Worm (Caenorhabditis elegans): ENCODE data around the gene gly-12.

DNA sequence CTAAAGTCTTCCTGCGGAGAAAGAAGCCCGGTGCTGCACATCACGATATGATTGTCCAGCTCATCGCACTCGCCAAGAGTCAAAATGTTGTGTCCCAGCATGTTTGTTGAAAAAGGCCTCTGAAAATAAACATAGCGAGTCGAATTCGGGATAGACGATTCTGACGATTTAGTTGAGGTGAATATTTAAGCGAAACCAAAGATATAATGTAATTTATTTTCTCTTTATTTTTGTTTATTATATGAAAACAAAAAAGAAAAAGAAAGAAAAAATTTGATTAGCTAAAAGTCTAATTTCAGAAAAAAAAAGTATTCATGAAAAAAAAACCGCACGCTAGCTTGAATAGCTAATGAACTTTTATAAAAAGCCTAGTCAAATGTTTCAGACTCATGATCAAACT, 47.0 kb downstream of the gly-12 start, which contains the start of gene ceh-14:
- TF ChIP-seq unc-39 (tag; optimal IDR thresholded peaks at IDR 0.05) (no peak), peb-1 (tag; optimal IDR thresholded peaks at IDR 0.05) (no peak), sma-3 (GFP tag; optimal IDR thresholded peaks at IDR 0.05) (no peak)
